Fruit fly (Drosophila melanogaster): ENCODE data around the gene CG31076.

CG31076 gene

DNA sequence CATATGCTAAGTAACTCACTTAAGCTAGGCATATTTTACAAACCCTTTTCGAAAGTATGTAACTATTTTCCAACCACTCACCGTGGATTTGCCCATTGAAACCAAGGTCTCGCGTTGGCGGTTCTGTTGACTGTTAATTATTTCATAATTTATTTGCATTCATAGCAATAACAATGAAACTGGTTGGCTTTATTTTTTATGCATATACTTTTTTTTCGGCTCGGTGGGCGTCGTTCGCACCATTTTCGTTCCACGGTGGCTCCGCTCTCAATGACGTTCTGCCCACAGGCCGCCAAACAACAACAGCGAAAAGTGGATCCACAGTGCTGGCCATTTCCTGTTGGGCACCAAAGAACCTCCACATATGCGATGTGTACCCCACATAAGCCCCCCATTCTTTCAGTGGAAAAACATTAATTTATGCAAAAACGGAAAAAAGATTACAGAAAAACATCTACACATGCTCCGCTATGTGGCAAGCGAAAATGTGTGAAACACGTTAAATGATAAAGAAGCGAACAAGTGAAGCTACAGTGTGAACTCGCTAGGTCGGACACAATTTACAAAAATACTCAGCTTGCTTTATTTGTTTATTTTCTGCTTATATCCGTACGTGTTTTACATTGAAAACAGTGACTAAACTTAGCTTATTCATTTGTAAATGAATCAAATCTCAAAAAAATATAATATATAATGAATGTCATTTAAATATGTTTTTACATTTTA lies 21.9 kb downstream of the CG31076 start:
- TF ChIP-seq CG6276 (GFP tag; optimal IDR thresholded peaks at IDR 0.05) (no peak), CG34406 (GFP tag; optimal IDR thresholded peaks at IDR 0.05) (peak; percentile 30), Sox15 (GFP tag; optimal IDR thresholded peaks at IDR 0.05) (peak; percentile 25), dsx (GFP tag; optimal IDR thresholded peaks at IDR 0.05; ENCODE audit: poor library complexity, severe bottlenecking) (peak; percentile 27), dac (GFP tag; optimal IDR thresholded peaks at IDR 0.05) (no peak), acj6 (GFP tag; optimal IDR thresholded peaks at IDR 0.05) (peak; percentile 56), CG11294 (GFP tag; IDR thresholded peaks at IDR 0.05) (peak; percentile 35; the same call in 1 of the 2 replicates), CG31627 (GFP tag; optimal IDR thresholded peaks at IDR 0.05) (peak; percentile 5), Hr4 (GFP tag; optimal IDR thresholded peaks at IDR 0.05) (peak; percentile 4), achi (GFP tag; optimal IDR thresholded peaks at IDR 0.05) (peak; percentile 40), Eip75B (GFP tag; optimal IDR thresholded peaks at IDR 0.05) (no peak), Smox (GFP tag; optimal IDR thresholded peaks at IDR 0.05) (peak; percentile 17), Eip93F (GFP tag; optimal IDR thresholded peaks at IDR 0.05) (no peak), salr (GFP tag; optimal IDR thresholded peaks at IDR 0.05) (no peak), CG10669 (GFP tag; optimal IDR thresholded peaks at IDR 0.05) (peak; percentile 9), topi (GFP tag; optimal IDR thresholded peaks at IDR 0.05) (peak; percentile 39), Gug (GFP tag; IDR thresholded peaks at IDR 0.05) (peak; percentile 47; the same call in 1 of the 2 replicates), esn (GFP tag; optimal IDR thresholded peaks at IDR 0.05) (peak; percentile 52), fd59A (GFP tag; optimal IDR thresholded peaks at IDR 0.05) (no peak), CG9139 (GFP tag; optimal IDR thresholded peaks at IDR 0.05) (peak; percentile 27), CG6792 (GFP tag; optimal IDR thresholded peaks at IDR 0.05) (peak; percentile 26), CG4318 (GFP tag; optimal IDR thresholded peaks at IDR 0.05) (peak; percentile 15), Eip78C (GFP tag) (peak; percentile 72), CG16779 (tag; optimal IDR thresholded peaks at IDR 0.05) (no peak), Lpt (GFP tag; optimal IDR thresholded peaks at IDR 0.05) (no peak), CG32006 (GFP tag; optimal IDR thresholded peaks at IDR 0.05) (peak; percentile 42), Sox102F (GFP tag; optimal IDR thresholded peaks at IDR 0.05) (peak; percentile 41), eg (GFP tag; IDR thresholded peaks at IDR 0.05) (peak; percentile 69), CG3919 (GFP tag; optimal IDR thresholded peaks at IDR 0.05) (peak; percentile 20), CG8319 (GFP tag; optimal IDR thresholded peaks at IDR 0.05) (no peak), CG8632 (GFP tag; optimal IDR thresholded peaks at IDR 0.05) (peak; percentile 56), CG6163 (GFP tag; IDR thresholded peaks at IDR 0.05) (peak; percentile 61; the same call in 1 of the 3 replicates), Blimp-1 (GFP tag; optimal IDR thresholded peaks at IDR 0.05) (peak; percentile 20), CG10631 (GFP tag; optimal IDR thresholded peaks at IDR 0.05) (peak; percentile 51), spab (GFP tag; optimal IDR thresholded peaks at IDR 0.05) (no peak), svp (GFP tag) (peak; percentile 80), CG8119 (GFP tag; IDR thresholded peaks at IDR 0.05) (peak; percentile 60), CG6854 (GFP tag; optimal IDR thresholded peaks at IDR 0.05) (no peak), CG3032 (tag; optimal IDR thresholded peaks at IDR 0.05) (no peak), Ets96B (tag; optimal IDR thresholded peaks at IDR 0.05) (peak; percentile 1), OdsH (GFP tag; optimal IDR thresholded peaks at IDR 0.05) (peak; percentile 59), cyc (GFP tag; optimal IDR thresholded peaks at IDR 0.05) (peak; percentile 22), lz (GFP tag; optimal IDR thresholded peaks at IDR 0.05) (peak; percentile 36), CG11762 (GFP tag; optimal IDR thresholded peaks at IDR 0.05; ENCODE audit: insufficient read depth) (peak; percentile 20), CG15336 (GFP tag; IDR thresholded peaks at IDR 0.05) (peak; percentile 60)
